Worm (Caenorhabditis elegans) whole organism, L4 larva: ENCODE measurements around the gene srx-78.

ENCODE experiments used
- F49E8.2 ChIP-seq: sonication (generic microtip); optimal IDR thresholded peaks from 2 replicates; lab custom pipeline; 2016; ENCODE audit warnings: missing compliant biosample characterization, mild to moderate bottlenecking, missing genetic modification characterization, borderline replicate concordance
- T20F7.1 ChIP-seq: fragments of 200-800 bp; sonication (Bioruptor generic); optimal IDR thresholded peaks from 2 replicates; lab custom pipeline; 2018; ENCODE audit warnings: mild to moderate bottlenecking, missing genetic modification characterization, missing compliant biosample characterization
- ZK337.2 ChIP-seq: fragments of 200-800 bp; sonication (Bioruptor generic); IDR thresholded peaks from 2 replicates; pipeline ENCODE4 v1.3.6; 2022; ENCODE audit warnings: missing genetic modification reagents, missing genetic modification characterization, missing compliant biosample characterization
- aha-1 ChIP-seq: fragments of 150-350 bp; peaks from one replicate; lab custom pipeline; 2014; ENCODE audit warnings: missing biosample characterization, missing genetic modification characterization
- aly-2 ChIP-seq: sonication (generic microtip); optimal IDR thresholded peaks from 2 replicates; lab custom pipeline; 2018; ENCODE audit warnings: missing biosample characterization, missing genetic modification characterization
- arid-1 ChIP-seq: fragments of 200-800 bp; sonication (Bioruptor generic); conservative IDR thresholded peaks from 2 replicates; pipeline ENCODE4 v1.3.6; 2022; ENCODE audit warnings: missing genetic modification reagents, missing genetic modification characterization, missing compliant biosample characterization
- ceh-20 ChIP-seq: fragments of 200-800 bp; sonication (Bioruptor generic); IDR thresholded peaks from 2 replicates; pipeline ENCODE4 v1.3.6; 2022; ENCODE audit warnings: missing genetic modification reagents, missing genetic modification characterization, missing compliant biosample characterization
- ceh-32 ChIP-seq: sonication (generic microtip); optimal IDR thresholded peaks from 2 replicates; lab custom pipeline; 2016; ENCODE audit warnings: mild to moderate bottlenecking, missing genetic modification characterization, missing compliant biosample characterization; ENCODE audit not compliant: poor library complexity
- ceh-62 ChIP-seq: sonication (generic microtip); optimal IDR thresholded peaks from 2 replicates; lab custom pipeline; 2017; ENCODE audit warnings: missing biosample characterization, missing genetic modification characterization
- cey-2 ChIP-seq: sonication (generic microtip); optimal IDR thresholded peaks from 3 replicates; lab custom pipeline; 2017; ENCODE audit warnings: missing genetic modification characterization, mild to moderate bottlenecking, missing compliant biosample characterization, antibody characterized with exemption, borderline replicate concordance; ENCODE audit not compliant: insufficient read depth
- daf-16 ChIP-seq, 3 experiments: sonication (generic microtip); optimal IDR thresholded peaks; 2 replicates each; lab custom pipeline; 2016 to 2017; ENCODE audit warnings: missing genetic modification characterization in 3 of 3, missing genetic modification reagents in 3 of 3, mild to moderate bottlenecking in 2 of 3, missing compliant biosample characterization in 2 of 3, missing biosample characterization in 1 of 3, moderate library complexity in 1 of 3
- dmd-6 ChIP-seq: fragments of 200-800 bp; sonication (Bioruptor generic); IDR thresholded peaks from 2 replicates; pipeline ENCODE4 v1.3.6; 2022; ENCODE audit warnings: missing genetic modification reagents, missing genetic modification characterization, missing compliant biosample characterization
- dmd-9 ChIP-seq: fragments of 200-800 bp; sonication (Bioruptor generic); IDR thresholded peaks from 2 replicates; pipeline ENCODE4 v1.3.6; 2022; ENCODE audit warnings: missing genetic modification reagents, missing genetic modification characterization, missing compliant biosample characterization
- dpl-1 ChIP-seq: fragments of 150-350 bp; optimal IDR thresholded peaks from 2 replicates; lab custom pipeline; 2014; ENCODE audit warnings: missing biosample characterization, missing genetic modification reagents, missing genetic modification characterization
- duxl-1 ChIP-seq: sonication (generic microtip); optimal IDR thresholded peaks from 2 replicates; lab custom pipeline; 2016; ENCODE audit warnings: mild to moderate bottlenecking, missing genetic modification characterization, moderate library complexity, missing compliant biosample characterization; ENCODE audit not compliant: poor library complexity
- dve-1 ChIP-seq: sonication (generic microtip); optimal IDR thresholded peaks from 2 replicates; lab custom pipeline; 2017; ENCODE audit warnings: antibody characterized with exemption, mild to moderate bottlenecking, missing genetic modification characterization, missing compliant biosample characterization; ENCODE audit not compliant: insufficient read depth
- hif-1 ChIP-seq, 2 experiments: sonication (generic microtip); optimal IDR thresholded peaks; 2 replicates each; lab custom pipeline; 2016 to 2017; ENCODE audit warnings: missing compliant biosample characterization in 2 of 2, missing genetic modification characterization in 2 of 2, missing genetic modification reagents in 2 of 2, missing genotype in 2 of 2, mild to moderate bottlenecking in 1 of 2
- hlh-30 ChIP-seq: sonication (generic microtip); optimal IDR thresholded peaks from 2 replicates; lab custom pipeline; 2017; ENCODE audit warnings: antibody characterized with exemption, mild to moderate bottlenecking, missing genetic modification characterization, missing compliant biosample characterization; ENCODE audit not compliant: insufficient read depth
- lin-13 ChIP-seq: fragments of 150-350 bp; optimal IDR thresholded peaks from 2 replicates; lab custom pipeline; 2014; ENCODE audit warnings: missing biosample characterization, missing genetic modification reagents, missing genetic modification characterization
- lin-38 ChIP-seq: fragments of 200-800 bp; sonication (Bioruptor generic); IDR thresholded peaks from 2 replicates; pipeline ENCODE4 v1.3.6; 2022; ENCODE audit warnings: missing genetic modification reagents, missing genetic modification characterization, missing compliant biosample characterization
- lsy-2 ChIP-seq, 2 experiments: fragments of 150-350 bp in 1 of 2; sonication (generic microtip) in 1 of 2; optimal IDR thresholded peaks; 2 replicates each; lab custom pipeline; 2014 to 2017; ENCODE audit warnings: missing biosample characterization in 2 of 2, missing genetic modification characterization in 2 of 2
- madf-9 ChIP-seq: fragments of 200-800 bp; sonication (Bioruptor generic); conservative IDR thresholded peaks from 2 replicates; pipeline ENCODE4 v1.3.6; 2022; ENCODE audit warnings: missing genetic modification reagents, missing genetic modification characterization, missing compliant biosample characterization
- mep-1 ChIP-seq: fragments of 150-350 bp; sonication (generic microtip); optimal IDR thresholded peaks from 3 replicates; lab custom pipeline; 2014; ENCODE audit warnings: missing biosample characterization, missing genetic modification characterization
- mes-2 ChIP-seq: sonication (generic microtip); optimal IDR thresholded peaks from 2 replicates; lab custom pipeline; 2016; ENCODE audit warnings: missing genotype, mild to moderate bottlenecking, missing genetic modification characterization, missing compliant biosample characterization; ENCODE audit not compliant: poor library complexity, severe bottlenecking
- nhr-10 ChIP-seq: fragments of 150-350 bp; optimal IDR thresholded peaks from 2 replicates; lab custom pipeline; 2014; ENCODE audit warnings: missing biosample characterization, missing genetic modification characterization
- nhr-102 ChIP-seq: sonication (generic microtip); optimal IDR thresholded peaks from 2 replicates; lab custom pipeline; 2016; ENCODE audit warnings: mild to moderate bottlenecking, missing genetic modification characterization, moderate library complexity, missing compliant biosample characterization
- nhr-41 ChIP-seq: fragments of 200-800 bp; sonication (Bioruptor generic); IDR thresholded peaks from 2 replicates; pipeline ENCODE4 v1.3.6; 2022; ENCODE audit warnings: missing genetic modification reagents, missing genetic modification characterization, missing compliant biosample characterization
- nhr-42 ChIP-seq: fragments of 200-800 bp; sonication (Bioruptor generic); IDR thresholded peaks from 2 replicates; pipeline ENCODE4 v1.3.6; 2022; ENCODE audit warnings: missing genetic modification characterization, missing compliant biosample characterization
- nhr-48 ChIP-seq: sonication (generic microtip); optimal IDR thresholded peaks from 2 replicates; lab custom pipeline; 2016; ENCODE audit warnings: mild to moderate bottlenecking, missing genetic modification characterization, missing compliant biosample characterization
- nhr-6 ChIP-seq: fragments of 150-350 bp; optimal IDR thresholded peaks from 2 replicates; lab custom pipeline; 2014; ENCODE audit warnings: missing biosample characterization, missing genetic modification characterization
- nhr-76 ChIP-seq: fragments of 150-350 bp; optimal IDR thresholded peaks from 2 replicates; lab custom pipeline; 2014; ENCODE audit warnings: missing biosample characterization, missing genetic modification characterization
- pha-4 ChIP-seq, 2 experiments: fragments of 150-350 bp in 1 of 2; fragments of 200-800 bp in 1 of 2; sonication (Bioruptor generic) in 1 of 2; IDR thresholded peaks in 1 of 2; optimal IDR thresholded peaks in 1 of 2; 2 replicates each; pipeline versions ENCODE4 v1.3.6 to Lab custom; 2014 to 2022; ENCODE audit warnings: missing genetic modification characterization in 2 of 2, missing genetic modification reagents in 2 of 2, missing biosample characterization in 1 of 2, missing compliant biosample characterization in 1 of 2
- rbr-2 ChIP-seq: sonication (generic microtip); optimal IDR thresholded peaks from 2 replicates; lab custom pipeline; 2016; ENCODE audit warnings: missing genotype, missing genetic modification characterization, missing compliant biosample characterization
- spr-1 ChIP-seq: sonication (generic microtip); optimal IDR thresholded peaks from 2 replicates; lab custom pipeline; 2016; ENCODE audit warnings: mild to moderate bottlenecking, missing genetic modification characterization, missing compliant biosample characterization
- spr-3 ChIP-seq: fragments of 200-800 bp; sonication (Bioruptor generic); optimal IDR thresholded peaks from 2 replicates; lab custom pipeline; 2018; ENCODE audit warnings: mild to moderate bottlenecking, missing genetic modification characterization, missing compliant biosample characterization
- unc-130 ChIP-seq: sonication (generic microtip); optimal IDR thresholded peaks from 2 replicates; lab custom pipeline; 2016; ENCODE audit warnings: missing genetic modification reagents, missing genetic modification characterization, missing compliant biosample characterization
- unc-62 ChIP-seq, 3 experiments: fragments of 150-350 bp in 1 of 3; sonication (generic microtip); optimal IDR thresholded peaks in 2 of 3; peaks in 1 of 3; 1 replicate in 1 of 3; 2 replicates in 2 of 3; lab custom pipeline; 2014 to 2017; ENCODE audit warnings: missing biosample characterization in 3 of 3, missing genetic modification characterization in 3 of 3, missing genetic modification reagents in 3 of 3, missing genotype in 1 of 3
- zag-1 ChIP-seq: fragments of 150-350 bp; optimal IDR thresholded peaks from 2 replicates; lab custom pipeline; 2014; ENCODE audit warnings: missing biosample characterization, missing genetic modification characterization
- ztf-11 ChIP-seq: fragments of 150-350 bp; optimal IDR thresholded peaks from 2 replicates; lab custom pipeline; 2014; ENCODE audit warnings: missing biosample characterization, missing genetic modification characterization
- ztf-7 ChIP-seq: fragments of 150-350 bp; optimal IDR thresholded peaks from 2 replicates; lab custom pipeline; 2014; ENCODE audit warnings: missing biosample characterization, missing genetic modification characterization

Gene srx-78

ce11 chrV:15082291-15082690, 12.6 kb upstream of the srx-78 start, which contains the start of the genes C01G10.10 and C01G10.9:
Gene C01G10.10 (minus strand): TSS chrV:15082441.
Gene C01G10.9 (plus strand): TSS chrV:15082530.
- TF ChIP-seq nhr-42 (GFP tag; lab: Robert Waterston, UW) (no peak), ceh-62 (tag; lab: Kevin White, UChicago) (no peak), nhr-76 (no peak), pha-4 (GFP tag; IDR thresholded peaks at IDR 0.05; lab: Robert Waterston, UW) (no peak), pha-4 (tag; optimal IDR thresholded peaks at IDR 0.05; lab: Kevin White, UChicago) (no peak), mep-1 (tag; lab: Kevin White, UChicago) (peak; percentile 48), nhr-6 (peak; percentile 69), nhr-41 (GFP tag; lab: Robert Waterston, UW) (no peak), F49E8.2 (tag; lab: Kevin White, UChicago) (peak; percentile 1), lin-13 (GFP tag; lab: Kevin White, UChicago) (peak; percentile 49), hif-1 (tag; optimal IDR thresholded peaks at IDR 0.05; lab: Kevin White, UChicago) (peak in 1 of 2 experiments; percentile 80), lsy-2 (tag; optimal IDR thresholded peaks at IDR 0.05; lab: Kevin White, UChicago) (peak in 1 of 2 experiments; percentile 80), spr-3 (no peak), nhr-102 (tag; lab: Kevin White, UChicago) (peak; percentile 8), mes-2 (peak; percentile 98), ztf-7 (tag; lab: Kevin White, UChicago) (no peak), daf-16 (GFP tag; optimal IDR thresholded peaks at IDR 0.05; lab: Kevin White, UChicago) (peak in 1 of 2 experiments; percentile 7), daf-16 (tag; optimal IDR thresholded peaks at IDR 0.05; lab: Kevin White, UChicago) (peak; percentile 19), ceh-32 (tag; lab: Kevin White, UChicago) (no peak), dmd-6 (GFP tag; lab: Robert Waterston, UW) (peak; percentile 64), cey-2 (tag; lab: Kevin White, UChicago) (no peak), unc-130 (GFP tag; lab: Kevin White, UChicago) (peak; percentile 89), rbr-2 (tag; lab: Kevin White, UChicago) (peak; percentile 36), spr-1 (peak; percentile 31), aly-2 (tag; lab: Kevin White, UChicago) (no peak), madf-9 (GFP tag; lab: Robert Waterston, UW) (0 out of 2 replicates have a peak, but pooled peaks have one; percentile 24), ZK337.2 (GFP tag; lab: Robert Waterston, UW) (0 out of 2 replicates have a peak, but pooled peaks have one; percentile 69), hlh-30 (tag; lab: Kevin White, UChicago) (peak; percentile 3), ztf-11 (tag; lab: Kevin White, UChicago) (no peak), duxl-1 (tag; lab: Kevin White, UChicago) (peak; percentile 71), dpl-1 (GFP tag; lab: Kevin White, UChicago) (peak; percentile 63), nhr-10 (tag; lab: Kevin White, UChicago) (no peak), lin-38 (peak; percentile 74), dve-1 (peak; percentile 39), ceh-20 (GFP tag; lab: Robert Waterston, UW) (no peak), unc-62 (GFP tag; optimal IDR thresholded peaks at IDR 0.05 in 1 of 2; lab: Kevin White, UChicago) (no peak), unc-62 (tag; optimal IDR thresholded peaks at IDR 0.05; lab: Kevin White, UChicago) (no peak), aha-1 (tag; lab: Kevin White, UChicago) (peak; percentile 31), arid-1 (GFP tag; lab: Robert Waterston, UW) (no peak), zag-1 (tag; lab: Kevin White, UChicago) (no peak), T20F7.1 (GFP tag; lab: Kevin White, UChicago) (peak; percentile 33), nhr-48 (tag; lab: Kevin White, UChicago) (peak; percentile 1), dmd-9 (GFP tag; lab: Robert Waterston, UW) (peak; percentile 58; the same call in 1 of the 2 replicates)
